Worm (Caenorhabditis elegans) whole organism, L4 larva: ENCODE measurements around the gene F58B4.5.

ENCODE experiments used
- ama-1 ChIP-seq: fragments of 150-350 bp; optimal IDR thresholded peaks from 2 replicates; lab custom pipeline; 2014; ENCODE audit warnings: inconsistent platforms, mixed read lengths
- fos-1 ChIP-seq: fragments of 150-350 bp; optimal IDR thresholded peaks from 2 replicates; lab custom pipeline; 2014; ENCODE audit warnings: missing biosample characterization, missing genetic modification characterization
- nhr-11 ChIP-seq: fragments of 150-350 bp; optimal IDR thresholded peaks from 2 replicates; lab custom pipeline; 2014; ENCODE audit warnings: missing biosample characterization, missing genetic modification characterization
- ztf-11 ChIP-seq: fragments of 150-350 bp; optimal IDR thresholded peaks from 2 replicates; lab custom pipeline; 2014; ENCODE audit warnings: missing biosample characterization, missing genetic modification characterization

ce11 chrV:10889774-10890173 is 42.7 kb upstream of the F58B4.5 start:
- no peak for TF ChIP-seq ztf-11 (tag; lab: Kevin White, UChicago)
- TF ChIP-seq fos-1 (tag; lab: Kevin White, UChicago), result no peak
- no peak for TF ChIP-seq ama-1 (lab: Kevin White, UChicago)
- no peak for TF ChIP-seq nhr-11 (tag; lab: Kevin White, UChicago)
